Fruit fly (Drosophila melanogaster) whole organism, wandering third instar larva: ENCODE data around the gene scrib.

Source experiments
- CrebA ChIP-seq: fragments of 200-800 bp; sonication (Bioruptor generic); optimal IDR thresholded peaks from 2 replicates; lab custom pipeline; 2016; ENCODE audit warnings: missing biosample characterization, mild to moderate bottlenecking, missing genetic modification characterization, borderline replicate concordance
- HLH106 ChIP-seq: fragments of 200-800 bp; optimal IDR thresholded peaks from 3 replicates; lab custom pipeline; 2019; ENCODE audit warnings: missing biosample characterization, mild to moderate bottlenecking, missing genetic modification characterization, moderate library complexity
- Myc ChIP-seq: fragments of >200 bp; optimal IDR thresholded peaks from 2 replicates; lab custom pipeline; 2017
- N ChIP-seq: fragments of >200 bp; optimal IDR thresholded peaks from 2 replicates; lab custom pipeline; 2018; ENCODE audit warnings: missing biosample characterization, missing external identifiers, missing genetic modification characterization
- OdsH ChIP-seq: fragments of 200-800 bp; sonication (Bioruptor generic); optimal IDR thresholded peaks from 2 replicates; lab custom pipeline; 2016; ENCODE audit warnings: missing biosample characterization, mild to moderate bottlenecking, missing genetic modification characterization
- Sp1 ChIP-seq: fragments of 200-800 bp; sonication (Bioruptor generic); optimal IDR thresholded peaks from 3 replicates; lab custom pipeline; 2019; ENCODE audit warnings: missing biosample characterization, mild to moderate bottlenecking, missing genetic modification characterization, moderate library complexity
- br ChIP-seq: fragments of 200-800 bp; sonication (Bioruptor generic); optimal IDR thresholded peaks from 2 replicates; lab custom pipeline; 2016; ENCODE audit warnings: missing biosample characterization, missing genetic modification characterization
- h ChIP-seq: fragments of 200-800 bp; sonication (Bioruptor generic); optimal IDR thresholded peaks from 3 replicates; lab custom pipeline; 2016; ENCODE audit warnings: missing biosample characterization, mild to moderate bottlenecking, missing genetic modification characterization
- pan ChIP-seq: fragments of >200 bp; optimal IDR thresholded peaks from 2 replicates; lab custom pipeline; 2017
- usp ChIP-seq: fragments of >200 bp; optimal IDR thresholded peaks from 2 replicates; lab custom pipeline; 2017; ENCODE audit warnings: missing biosample characterization, missing genetic modification characterization

- no peak for TF ChIP-seq HLH106
- TF ChIP-seq CrebA (GFP tag; lab: Kevin White, UChicago), result no peak
- TF ChIP-seq usp, result no peak
- TF ChIP-seq OdsH, result no peak
- TF ChIP-seq N (GFP tag; lab: Kevin White, UChicago), result no peak
- TF ChIP-seq Myc (lab: Kevin White, UChicago), result no peak
- no peak for TF ChIP-seq h (GFP tag; lab: Kevin White, UChicago)
- TF ChIP-seq pan (lab: Kevin White, UChicago), result no peak
- TF ChIP-seq Sp1, result no peak
- no peak for TF ChIP-seq br (GFP tag; lab: Kevin White, UChicago)
Measured at dm6 chr3R:26593847-26594542, 57.8 kb downstream of the scrib start.
